Fruit fly (Drosophila melanogaster) whole organism, embryonic: ENCODE results near the gene kek2.

ENCODE experiments used
- CG10147 ChIP-seq: fragments of 200-800 bp; sonication (Bioruptor generic); optimal IDR thresholded peaks from 2 replicates; lab custom pipeline; 2019; ENCODE audit warnings: missing biosample characterization, mild to moderate bottlenecking, missing genetic modification characterization, moderate library complexity
- CG11504 ChIP-seq: fragments of 200-800 bp; sonication (Bioruptor generic); optimal IDR thresholded peaks from 3 replicates; lab custom pipeline; 2019; ENCODE audit warnings: missing biosample characterization, mild to moderate bottlenecking, missing genetic modification characterization, moderate library complexity
- CG11723 ChIP-seq: fragments of 200-800 bp; sonication (Bioruptor generic); optimal IDR thresholded peaks from 2 replicates; lab custom pipeline; 2017; ENCODE audit warnings: missing biosample characterization, mild to moderate bottlenecking, missing genetic modification characterization
- CG14050 ChIP-seq: fragments of 200-800 bp; sonication (Bioruptor generic); IDR thresholded peaks from 3 replicates; pipeline ENCODE4 v1.3.6; 2022; ENCODE audit warnings: missing biosample characterization, missing genetic modification characterization
- CG14965 ChIP-seq: fragments of 200-800 bp; sonication (Bioruptor generic); optimal IDR thresholded peaks from 2 replicates; lab custom pipeline; 2016; ENCODE audit warnings: missing biosample characterization, missing genetic modification characterization, borderline replicate concordance
- CG17186 ChIP-seq: fragments of 200-800 bp; sonication (Bioruptor generic); optimal IDR thresholded peaks from 3 replicates; lab custom pipeline; 2017; ENCODE audit warnings: missing biosample characterization, missing genetic modification reagents, missing genetic modification characterization
- CG17328 ChIP-seq: fragments of 200-800 bp; sonication (Bioruptor generic); IDR thresholded peaks from 2 replicates; pipeline ENCODE4 v1.3.6; 2022; ENCODE audit warnings: missing biosample characterization, missing genetic modification characterization
- CG33213 ChIP-seq: fragments of 200-800 bp; sonication (Bioruptor generic); optimal IDR thresholded peaks from 3 replicates; lab custom pipeline; 2016; ENCODE audit warnings: missing biosample characterization, missing genetic modification characterization
- CG34422 ChIP-seq: fragments of 200-800 bp; sonication (Bioruptor generic); IDR thresholded peaks from 3 replicates; pipeline ENCODE4 v1.3.6; 2022; ENCODE audit warnings: missing biosample characterization, missing genetic modification characterization
- CG5953 ChIP-seq: fragments of 200-800 bp; sonication (Bioruptor generic); IDR thresholded peaks from 2 replicates; pipeline ENCODE4 v1.3.6; 2022; ENCODE audit warnings: missing biosample characterization, missing genetic modification characterization
- CG8388 ChIP-seq: fragments of 200-800 bp; sonication (Bioruptor generic); optimal IDR thresholded peaks from 2 replicates; lab custom pipeline; 2019; ENCODE audit warnings: missing biosample characterization, mild to moderate bottlenecking, missing genetic modification characterization, moderate library complexity
- CG9609 ChIP-seq: fragments of 200-800 bp; sonication (Bioruptor generic); optimal IDR thresholded peaks from 3 replicates; lab custom pipeline; 2016; ENCODE audit warnings: missing biosample characterization, missing genetic modification characterization
- CG9876 ChIP-seq: fragments of 200-800 bp; sonication (Bioruptor generic); optimal IDR thresholded peaks from 2 replicates; lab custom pipeline; 2016; ENCODE audit warnings: missing biosample characterization, missing genetic modification characterization
- CTCF ChIP-seq: fragments of 200-800 bp; sonication (Bioruptor generic); optimal IDR thresholded peaks from 2 replicates; lab custom pipeline; 2017; ENCODE audit warnings: missing biosample characterization, mild to moderate bottlenecking, missing genetic modification characterization, moderate library complexity
- D19A ChIP-seq: fragments of 200-800 bp; optimal IDR thresholded peaks from 3 replicates; lab custom pipeline; 2019; ENCODE audit warnings: missing biosample characterization, mild to moderate bottlenecking, missing genetic modification characterization, moderate library complexity
- Doc3 ChIP-seq: fragments of 200-800 bp; sonication (Bioruptor generic); IDR thresholded peaks from 3 replicates; pipeline ENCODE4 v1.3.6; 2022; ENCODE audit warnings: missing biosample characterization, missing genetic modification characterization; ENCODE audit not compliant: partially characterized antibody
- Dref ChIP-seq: fragments of 200-800 bp; sonication (Bioruptor generic); IDR thresholded peaks from 2 replicates; pipeline ENCODE4 v1.3.6; 2022; ENCODE audit warnings: missing biosample characterization, missing genetic modification characterization
- Hand ChIP-seq: fragments of 200-800 bp; sonication (Bioruptor generic); optimal IDR thresholded peaks from 2 replicates; lab custom pipeline; 2017; ENCODE audit warnings: mild to moderate bottlenecking, missing biosample characterization, missing genetic modification reagents, missing genetic modification characterization
- Hmr ChIP-seq: fragments of 200-800 bp; sonication (Bioruptor generic); optimal IDR thresholded peaks from 3 replicates; lab custom pipeline; 2017; ENCODE audit warnings: mild to moderate bottlenecking, missing biosample characterization, missing genetic modification reagents, missing genetic modification characterization
- Hr78 ChIP-seq, 2 experiments: fragments of 200-800 bp in 1 of 2; fragments of >200 bp in 1 of 2; sonication (Bioruptor generic) in 1 of 2; optimal IDR thresholded peaks; 2 replicates each; lab custom pipeline; 2017 to 2019; ENCODE audit warnings: missing biosample characterization in 2 of 2, missing genetic modification characterization in 2 of 2, mild to moderate bottlenecking in 1 of 2, moderate library complexity in 1 of 2
- Mad ChIP-seq: fragments of 200-800 bp; sonication (Bioruptor generic); optimal IDR thresholded peaks from 2 replicates; lab custom pipeline; 2016; ENCODE audit warnings: missing biosample characterization, missing genetic modification characterization
- Mrtf ChIP-seq: fragments of 200-800 bp; sonication (Bioruptor generic); IDR thresholded peaks from 3 replicates; pipeline ENCODE4 v1.3.6; 2022; ENCODE audit warnings: missing biosample characterization, missing genetic modification characterization
- Nf-YA ChIP-seq: fragments of 200-800 bp; sonication (Bioruptor generic); IDR thresholded peaks from 2 replicates; pipeline ENCODE4 v1.3.6; 2022; ENCODE audit warnings: missing biosample characterization, missing genetic modification characterization
- Nf-YC ChIP-seq: fragments of 200-800 bp; optimal IDR thresholded peaks from 3 replicates; lab custom pipeline; 2019; ENCODE audit warnings: missing biosample characterization, mild to moderate bottlenecking, missing genetic modification characterization, moderate library complexity
- Oaz ChIP-seq: fragments of 200-800 bp; sonication (Bioruptor generic); IDR thresholded peaks from 2 replicates; pipeline ENCODE4 v1.3.6; 2022; ENCODE audit warnings: missing biosample characterization, missing genetic modification characterization
- Optix ChIP-seq: fragments of 200-800 bp; sonication (Bioruptor generic); IDR thresholded peaks from 3 replicates; pipeline ENCODE4 v1.3.6; 2022; ENCODE audit warnings: missing biosample characterization, missing genetic modification characterization
- PHDP ChIP-seq: fragments of 200-800 bp; sonication (Bioruptor generic); optimal IDR thresholded peaks from 3 replicates; lab custom pipeline; 2018; ENCODE audit warnings: missing biosample characterization, mild to moderate bottlenecking, missing genetic modification characterization, moderate library complexity
- Sry-β ChIP-seq: fragments of 200-800 bp; sonication (Bioruptor generic); optimal IDR thresholded peaks from 2 replicates; lab custom pipeline; 2018; ENCODE audit warnings: missing biosample characterization, mild to moderate bottlenecking, missing genetic modification characterization, moderate library complexity
- amos ChIP-seq: fragments of 200-800 bp; sonication (Bioruptor generic); IDR thresholded peaks from 2 replicates; pipeline ENCODE4 v1.3.6; 2022; ENCODE audit warnings: missing biosample characterization, missing genetic modification characterization; ENCODE audit not compliant: partially characterized antibody
- chm ChIP-seq: fragments of 200-800 bp; sonication (Bioruptor generic); IDR thresholded peaks from 2 replicates; pipeline ENCODE4 v1.3.6; 2022; ENCODE audit warnings: missing biosample characterization, missing genetic modification characterization
- dan ChIP-seq: fragments of 200-800 bp; sonication (Bioruptor generic); IDR thresholded peaks from 2 replicates; pipeline ENCODE4 v1.3.6; 2022; ENCODE audit warnings: missing biosample characterization, missing genetic modification characterization
- exex ChIP-seq: fragments of 200-800 bp; sonication (Bioruptor generic); optimal IDR thresholded peaks from 4 replicates; lab custom pipeline; 2018; ENCODE audit warnings: missing biosample characterization, mild to moderate bottlenecking, missing genetic modification characterization, moderate library complexity
- fru ChIP-seq: fragments of >200 bp; optimal IDR thresholded peaks from 2 replicates; lab custom pipeline; 2017
- gt ChIP-seq: fragments of 200-800 bp; sonication (Bioruptor generic); IDR thresholded peaks from 2 replicates; pipeline ENCODE4 v1.3.6; 2022; ENCODE audit warnings: missing biosample characterization, missing genetic modification characterization
- hbn ChIP-seq: fragments of 200-800 bp; sonication (Bioruptor generic); IDR thresholded peaks from 2 replicates; pipeline ENCODE4 v1.3.6; 2022; ENCODE audit warnings: missing biosample characterization, missing genetic modification characterization; ENCODE audit not compliant: partially characterized antibody
- lilli ChIP-seq: fragments of 200-800 bp; sonication (Bioruptor generic); optimal IDR thresholded peaks from 3 replicates; lab custom pipeline; 2016; ENCODE audit warnings: missing biosample characterization, missing genetic modification characterization
- lola ChIP-seq, 3 experiments: fragments of >200 bp in 2 of 3; fragments of 200-800 bp in 1 of 3; sonication (Bioruptor generic) in 1 of 3; optimal IDR thresholded peaks; 2 replicates each; lab custom pipeline; 2017 to 2019; ENCODE audit warnings: missing biosample characterization in 3 of 3, missing genetic modification characterization in 3 of 3, mild to moderate bottlenecking in 1 of 3, moderate library complexity in 1 of 3
- odd ChIP-seq: fragments of 200-800 bp; sonication (Bioruptor generic); optimal IDR thresholded peaks from 2 replicates; lab custom pipeline; 2017; ENCODE audit warnings: missing biosample characterization, mild to moderate bottlenecking, missing genetic modification characterization
- org-1 ChIP-seq: fragments of 200-800 bp; sonication (Bioruptor generic); optimal IDR thresholded peaks from 2 replicates; lab custom pipeline; 2017; ENCODE audit warnings: missing biosample characterization, missing genetic modification characterization
- p53 ChIP-seq: fragments of 200-800 bp; sonication (Bioruptor generic); optimal IDR thresholded peaks from 2 replicates; lab custom pipeline; 2016; ENCODE audit warnings: missing biosample characterization, missing genetic modification characterization
- pan ChIP-seq, 4 experiments: fragments of >200 bp in 3 of 4; fragments of 200-800 bp in 1 of 4; sonication (Bioruptor generic) in 1 of 4; optimal IDR thresholded peaks in 3 of 4; IDR thresholded peaks in 1 of 4; 2 replicates each; pipeline versions ENCODE4 v1.3.6 to Lab custom; 2017 to 2022; ENCODE audit warnings: missing biosample characterization in 2 of 4, missing genetic modification characterization in 2 of 4, mixed read lengths in 1 of 4
- pnt ChIP-seq: fragments of 200-800 bp; sonication (Bioruptor generic); optimal IDR thresholded peaks from 3 replicates; lab custom pipeline; 2016; ENCODE audit warnings: missing biosample characterization, missing genetic modification characterization
- ranshi ChIP-seq: fragments of 200-800 bp; sonication (Bioruptor generic); IDR thresholded peaks from 2 replicates; pipeline ENCODE4 v1.3.6; 2022; ENCODE audit warnings: missing biosample characterization, missing genetic modification characterization
- sc ChIP-seq, 3 experiments: fragments of >200 bp in 2 of 3; fragments of 200-800 bp in 1 of 3; sonication (Bioruptor generic) in 1 of 3; optimal IDR thresholded peaks; 2 replicates in 2 of 3; 3 replicates in 1 of 3; lab custom pipeline; 2017; ENCODE audit warnings: mild to moderate bottlenecking in 1 of 3, missing biosample characterization in 1 of 3, missing genetic modification characterization in 1 of 3, missing genetic modification reagents in 1 of 3
- sna ChIP-seq: fragments of 200-800 bp; sonication (Bioruptor generic); IDR thresholded peaks from 2 replicates; pipeline ENCODE4 v1.3.6; 2022; ENCODE audit warnings: missing biosample characterization, missing genetic modification characterization; ENCODE audit not compliant: partially characterized antibody

Gene kek2

DNA sequence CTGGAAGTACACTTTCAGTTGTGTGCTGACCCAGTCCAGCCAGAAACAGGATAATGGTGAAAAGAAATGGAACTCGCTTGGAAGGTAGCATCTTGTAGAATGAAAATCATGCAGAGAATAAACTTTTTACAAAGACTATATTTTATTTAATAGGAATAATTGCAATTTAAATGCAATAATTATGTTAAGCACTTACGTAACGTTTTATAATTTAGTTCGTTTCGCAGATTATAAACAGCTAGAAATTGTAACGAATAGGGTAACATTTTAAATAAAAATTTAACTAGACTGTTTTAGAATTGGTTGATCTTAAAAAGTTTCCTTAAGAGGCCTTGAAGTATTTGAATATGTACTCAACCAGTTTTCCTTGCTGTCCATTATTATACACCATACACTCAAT is 9.8 kb downstream of the kek2 start, which contains the start of gene Acp33A:
Gene Acp33A, minus strand, starts transcription at position 101 of the 400 bp plus-strand sequence.
- TF ChIP-seq CG10147 (GFP tag; lab: Kevin White, UChicago) (no peak), Doc3 (GFP tag; lab: Robert Waterston, UW) (no peak), amos (GFP tag; lab: Robert Waterston, UW) (no peak), Nf-YC (tag; lab: Kevin White, UChicago) (no peak), org-1 (GFP tag; lab: Kevin White, UChicago) (no peak), pan (optimal IDR thresholded peaks at IDR 0.05; lab: Kevin White, UChicago) (no peak), pan (GFP tag; optimal IDR thresholded peaks at IDR 0.05 in 1 of 2, IDR thresholded peaks at IDR 0.05 in 1 of 2) (no peak), Hmr (GFP tag; lab: Kevin White, UChicago) (no peak), Nf-YA (GFP tag; lab: Robert Waterston, UW) (no peak), CG17186 (GFP tag; lab: Kevin White, UChicago) (no peak)

DNA sequence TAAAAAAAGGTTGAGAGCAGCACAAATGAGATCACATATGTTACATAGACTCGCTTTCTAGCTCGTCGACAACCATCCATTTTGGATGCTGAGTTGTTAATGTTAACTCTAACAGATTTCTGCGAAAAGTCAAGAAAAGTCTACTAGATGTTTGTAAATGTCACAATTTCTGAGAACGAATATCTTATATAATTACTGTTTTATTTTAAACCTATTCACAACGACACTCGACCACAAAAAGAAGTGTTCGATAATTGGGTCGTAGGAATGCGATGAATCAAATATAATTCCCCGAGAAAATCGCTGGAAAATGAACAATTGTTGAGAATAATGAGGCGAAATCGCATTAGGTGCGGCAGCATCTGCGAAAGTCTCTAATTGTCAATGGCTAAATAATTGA is 29.9 kb downstream of the kek2 start, which contains the start of gene spag4:
Gene spag4, minus strand, starts transcription at position 101 of the 400 bp plus-strand sequence.
- TF ChIP-seq lola (GFP tag; optimal IDR thresholded peaks at IDR 0.05; lab: Kevin White, UChicago) (no peak), odd (GFP tag; lab: Kevin White, UChicago) (no peak), fru (lab: Kevin White, UChicago) (no peak), CG11723 (GFP tag; lab: Kevin White, UChicago) (no peak)

- no peak for TF ChIP-seq CG14050 (GFP tag; lab: Robert Waterston, UW)
- TF ChIP-seq CTCF (GFP tag; lab: Kevin White, UChicago): peak; percentile 68
- TF ChIP-seq, all 482 proteins: peak for 1
Observed at dm6 chr2L:11624190-11624589, 42.5 kb downstream of the kek2 start.

- TF ChIP-seq PHDP (tag; lab: Kevin White, UChicago): no peak
- TF ChIP-seq p53 (GFP tag; lab: Kevin White, UChicago): no peak
- no peak for TF ChIP-seq dan (GFP tag; lab: Robert Waterston, UW)
- no peak for TF ChIP-seq Mad
- TF ChIP-seq Hr78 (GFP tag; optimal IDR thresholded peaks at IDR 0.05; lab: Kevin White, UChicago): no peak
- peak; percentile 24 for TF ChIP-seq Hand (GFP tag; lab: Kevin White, UChicago)
- no peak for TF ChIP-seq CG34422 (GFP tag; lab: Robert Waterston, UW)
- TF ChIP-seq Optix (GFP tag; lab: Robert Waterston, UW): no peak
- TF ChIP-seq CG9609 (GFP tag; lab: Kevin White, UChicago): no peak
- TF ChIP-seq CG11504 (tag; lab: Kevin White, UChicago): peak; percentile 50
- TF ChIP-seq Oaz (GFP tag; lab: Robert Waterston, UW): no peak
- TF ChIP-seq CG8388 (GFP tag; lab: Kevin White, UChicago): no peak
- TF ChIP-seq hbn: no peak
- no peak for TF ChIP-seq Sry-β (GFP tag; lab: Kevin White, UChicago)
- no peak for TF ChIP-seq CG5953 (GFP tag; lab: Robert Waterston, UW)
- no peak for TF ChIP-seq chm (GFP tag; lab: Robert Waterston, UW)
- no peak for TF ChIP-seq gt
- no peak for TF ChIP-seq CG9876
- no peak for TF ChIP-seq sna (GFP tag; lab: Robert Waterston, UW)
- no peak for TF ChIP-seq D19A (tag; lab: Kevin White, UChicago)
- TF ChIP-seq exex: no peak
- no peak for TF ChIP-seq CG17328 (GFP tag; lab: Robert Waterston, UW)
- TF ChIP-seq lilli: peak; percentile 2
- TF ChIP-seq CG33213 (GFP tag; lab: Kevin White, UChicago): no peak
- no peak for TF ChIP-seq pnt (GFP tag; lab: Kevin White, UChicago)
- no peak for TF ChIP-seq CG14965 (GFP tag; lab: Kevin White, UChicago)
- no peak for TF ChIP-seq Mrtf (GFP tag; lab: Robert Waterston, UW)
- no peak for TF ChIP-seq sc (optimal IDR thresholded peaks at IDR 0.05; lab: Kevin White, UChicago)
- TF ChIP-seq sc (GFP tag; optimal IDR thresholded peaks at IDR 0.05; lab: Kevin White, UChicago): no peak
- TF ChIP-seq ranshi (GFP tag; lab: Robert Waterston, UW): 0 out of 2 replicates have a peak, but pooled peaks have one; percentile 17
- TF ChIP-seq Dref (GFP tag; lab: Robert Waterston, UW): no peak
Observed at dm6 chr2L:11628292-11628691, 46.6 kb downstream of the kek2 start.
